Worm (Caenorhabditis elegans): Measurements from ENCODE around the gene srw-98.

The srw-98 gene

ce11 chrV:1631717-1632116, 46.4 kb downstream of the srw-98 start, which contains the start of gene irld-17:
Gene irld-17, plus strand, starts transcription at chrV:1632017.
- TF ChIP-seq unc-39 (tag; optimal IDR thresholded peaks at IDR 0.05) (no peak), flh-1 (GFP tag; optimal IDR thresholded peaks at IDR 0.05) (no peak), cnd-1 (tag; optimal IDR thresholded peaks at IDR 0.05) (no peak), mls-2 (tag; optimal IDR thresholded peaks at IDR 0.05) (no peak), nhr-28 (tag; optimal IDR thresholded peaks at IDR 0.05) (no peak), nhr-12 (tag; optimal IDR thresholded peaks at IDR 0.05) (no peak), mab-5 (tag; optimal IDR thresholded peaks at IDR 0.05) (no peak), lin-32 (GFP tag; optimal IDR thresholded peaks at IDR 0.05) (no peak), blmp-1 (tag; optimal IDR thresholded peaks at IDR 0.05) (no peak), unc-120 (tag; optimal IDR thresholded peaks at IDR 0.05; ENCODE audit: poor library complexity, severe bottlenecking) (no peak), pha-4 (tag; optimal IDR thresholded peaks at IDR 0.05) (no peak), nhr-2 (tag; optimal IDR thresholded peaks at IDR 0.05) (no peak), mep-1 (tag; optimal IDR thresholded peaks at IDR 0.05) (no peak), sptf-1 (tag; optimal IDR thresholded peaks at IDR 0.05) (no peak), sem-2 (GFP tag; optimal IDR thresholded peaks at IDR 0.05) (no peak), tbx-8 (GFP tag; optimal IDR thresholded peaks at IDR 0.05) (no peak), zip-8 (tag; optimal IDR thresholded peaks at IDR 0.05) (no peak)

DNA sequence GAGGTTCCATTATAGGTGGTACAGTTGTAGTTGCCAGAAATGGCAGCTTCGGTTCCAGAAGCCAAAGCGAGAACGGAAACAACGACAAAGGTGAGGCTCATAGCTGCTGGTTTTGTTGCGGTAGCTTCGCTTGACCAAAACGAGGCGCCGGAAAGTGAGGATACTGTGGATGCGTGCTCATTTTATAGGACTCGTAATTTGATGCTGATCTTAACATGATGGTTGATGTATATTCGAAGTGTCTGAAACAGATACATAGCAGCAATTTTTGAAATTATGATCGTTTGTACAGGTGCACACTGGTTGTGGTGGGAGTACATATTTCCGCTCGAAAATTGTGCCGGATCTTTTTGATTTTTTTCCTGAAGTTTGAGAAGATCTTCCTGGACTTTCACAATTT, 47.0 kb downstream of the srw-98 start, which contains the start of gene Y46H3D.8:
TSS of gene Y46H3D.8 (minus strand) at position 101 of the 400 bp plus-strand sequence.
- TF ChIP-seq tbx-8 (GFP tag; optimal IDR thresholded peaks at IDR 0.05) = no peak
- no peak for TF ChIP-seq sptf-1 (tag; optimal IDR thresholded peaks at IDR 0.05)
- TF ChIP-seq snpc-4 (tag; optimal IDR thresholded peaks at IDR 0.05) = no peak
- no peak for TF ChIP-seq elt-3 (tag; optimal IDR thresholded peaks at IDR 0.05)
- TF ChIP-seq ceh-39 (tag; optimal IDR thresholded peaks at IDR 0.05) = no peak
- TF ChIP-seq mab-5 (tag; optimal IDR thresholded peaks at IDR 0.05) = no peak
- TF ChIP-seq cnd-1 (tag; optimal IDR thresholded peaks at IDR 0.05) = no peak
- no peak for TF ChIP-seq ceh-83 (GFP tag; optimal IDR thresholded peaks at IDR 0.05)
- no peak for TF ChIP-seq drap-1 (GFP tag; optimal IDR thresholded peaks at IDR 0.05)
- TF ChIP-seq nhr-12 (tag; optimal IDR thresholded peaks at IDR 0.05) = no peak

- TF ChIP-seq flh-1 (GFP tag; optimal IDR thresholded peaks at IDR 0.05) (no peak), ceh-39 (tag; optimal IDR thresholded peaks at IDR 0.05) (no peak), sem-2 (GFP tag; optimal IDR thresholded peaks at IDR 0.05) (no peak), nhr-28 (tag; optimal IDR thresholded peaks at IDR 0.05) (peak; percentile 52)
Observed at ce11 chrV:1629329-1629728, 48.8 kb downstream of the srw-98 start, which contains the start of gene nhr-238. Gene nhr-238, minus strand, starts transcription at chrV:1629432.

ce11 chrV:1627269-1627668, 50.9 kb downstream of the srw-98 start:
- TF ChIP-seq drap-1 (GFP tag; optimal IDR thresholded peaks at IDR 0.05) = no peak
- no peak for TF ChIP-seq hlh-1 (tag; optimal IDR thresholded peaks at IDR 0.05)
- TF ChIP-seq ceh-83 (GFP tag; optimal IDR thresholded peaks at IDR 0.05) = no peak
- TF ChIP-seq mep-1 (tag; optimal IDR thresholded peaks at IDR 0.05) = peak; percentile 69
- TF ChIP-seq elt-1 (tag; optimal IDR thresholded peaks at IDR 0.05; ENCODE audit: borderline replicate concordance, insufficient read depth) = peak; percentile 15
- TF ChIP-seq ham-2 (GFP tag; optimal IDR thresholded peaks at IDR 0.05) = peak; percentile 72
- no peak for TF ChIP-seq flh-1 (GFP tag; optimal IDR thresholded peaks at IDR 0.05)
- TF ChIP-seq zip-8 (tag; optimal IDR thresholded peaks at IDR 0.05) = no peak
- TF ChIP-seq sem-2 (GFP tag; optimal IDR thresholded peaks at IDR 0.05) = no peak
- no peak for TF ChIP-seq lin-32 (GFP tag; optimal IDR thresholded peaks at IDR 0.05)
- no peak for TF ChIP-seq lsy-2 (tag; optimal IDR thresholded peaks at IDR 0.05)
- TF ChIP-seq nhr-76 (tag; optimal IDR thresholded peaks at IDR 0.05) = no peak
- TF ChIP-seq mls-2 (tag; optimal IDR thresholded peaks at IDR 0.05) = no peak
- no peak for TF ChIP-seq sptf-1 (tag; optimal IDR thresholded peaks at IDR 0.05)
- no peak for TF ChIP-seq unc-120 (tag; optimal IDR thresholded peaks at IDR 0.05; ENCODE audit: poor library complexity, severe bottlenecking)
- peak; percentile 61 for TF ChIP-seq pha-4 (tag; optimal IDR thresholded peaks at IDR 0.05)
- peak; percentile 94 for TF ChIP-seq nhr-28 (tag; optimal IDR thresholded peaks at IDR 0.05)
- TF ChIP-seq tbx-8 (GFP tag; optimal IDR thresholded peaks at IDR 0.05) = no peak
- no peak for TF ChIP-seq nhr-237 (tag; optimal IDR thresholded peaks at IDR 0.05)
- TF ChIP-seq unc-62 (GFP tag; optimal IDR thresholded peaks at IDR 0.05) = peak; percentile 12
- no peak for TF ChIP-seq mab-5 (tag; optimal IDR thresholded peaks at IDR 0.05)

ce11 chrV:1626720-1627119, 51.4 kb downstream of the srw-98 start, which contains the start of gene nhr-237:
Gene nhr-237, minus strand, starts transcription at chrV:1626820.
- no peak for TF ChIP-seq blmp-1 (tag; optimal IDR thresholded peaks at IDR 0.05)
- TF ChIP-seq mab-5 (tag; optimal IDR thresholded peaks at IDR 0.05) = no peak
- no peak for TF ChIP-seq drap-1 (GFP tag; optimal IDR thresholded peaks at IDR 0.05)
- TF ChIP-seq lin-32 (GFP tag; optimal IDR thresholded peaks at IDR 0.05) = no peak
- no peak for TF ChIP-seq zip-8 (tag; optimal IDR thresholded peaks at IDR 0.05)
- TF ChIP-seq snpc-4 (tag; optimal IDR thresholded peaks at IDR 0.05) = no peak
- no peak for TF ChIP-seq ceh-83 (GFP tag; optimal IDR thresholded peaks at IDR 0.05)
- TF ChIP-seq lsy-2 (tag; optimal IDR thresholded peaks at IDR 0.05) = no peak
- no peak for TF ChIP-seq nhr-237 (tag; optimal IDR thresholded peaks at IDR 0.05)
- TF ChIP-seq tbx-8 (GFP tag; optimal IDR thresholded peaks at IDR 0.05) = no peak
- TF ChIP-seq nhr-2 (tag; optimal IDR thresholded peaks at IDR 0.05) = no peak
- no peak for TF ChIP-seq ham-2 (GFP tag; optimal IDR thresholded peaks at IDR 0.05)
- TF ChIP-seq M03D4.4 (tag; optimal IDR thresholded peaks at IDR 0.05) = no peak
